Worm (Caenorhabditis elegans) whole organism, L2 larva: Measurements from ENCODE around the gene F47B10.6.

ENCODE experiments used
- C34F6.9 ChIP-seq: fragments of 150-350 bp; optimal IDR thresholded peaks from 2 replicates; lab custom pipeline; 2014; ENCODE audit warnings: missing biosample characterization, missing genetic modification characterization
- R02D3.7 ChIP-seq: fragments of 150-350 bp; optimal IDR thresholded peaks from 2 replicates; lab custom pipeline; 2014; ENCODE audit warnings: missing biosample characterization, missing genetic modification characterization
- Y55F3AM.14 ChIP-seq: fragments of 200-800 bp; sonication (Bioruptor generic); optimal IDR thresholded peaks from 2 replicates; lab custom pipeline; 2018; ENCODE audit warnings: mild to moderate bottlenecking, missing genetic modification characterization, missing compliant biosample characterization
- ZK546.5 ChIP-seq: sonication (generic microtip); optimal IDR thresholded peaks from 2 replicates; lab custom pipeline; 2017; ENCODE audit warnings: missing biosample characterization, missing genetic modification characterization
- alr-1 ChIP-seq: fragments of 150-350 bp; optimal IDR thresholded peaks from 2 replicates; lab custom pipeline; 2014; ENCODE audit warnings: missing biosample characterization, missing genetic modification characterization
- ama-1 ChIP-seq: fragments of 150-350 bp; optimal IDR thresholded peaks from 2 replicates; lab custom pipeline; 2018; ENCODE audit warnings: inconsistent platforms
- blmp-1 ChIP-seq: sonication (generic microtip); optimal IDR thresholded peaks from 2 replicates; lab custom pipeline; 2017; ENCODE audit warnings: missing genetic modification characterization, mild to moderate bottlenecking, missing compliant biosample characterization, antibody characterized with exemption, moderate library complexity; ENCODE audit not compliant: insufficient read depth
- ceh-16 ChIP-seq: fragments of 150-350 bp; optimal IDR thresholded peaks from 2 replicates; lab custom pipeline; 2014; ENCODE audit warnings: missing biosample characterization, missing genetic modification characterization
- crh-2 ChIP-seq: sonication (generic microtip); optimal IDR thresholded peaks from 2 replicates; lab custom pipeline; 2017; ENCODE audit warnings: missing biosample characterization, missing genetic modification characterization
- dmd-4 ChIP-seq: sonication (generic microtip); optimal IDR thresholded peaks from 2 replicates; lab custom pipeline; 2017; ENCODE audit warnings: missing biosample characterization, missing genetic modification characterization
- egl-27 ChIP-seq: sonication (generic microtip); optimal IDR thresholded peaks from 3 replicates; lab custom pipeline; 2017; ENCODE audit warnings: missing biosample characterization, missing genetic modification reagents, missing genetic modification characterization
- elt-1 ChIP-seq: fragments of 150-350 bp; optimal IDR thresholded peaks from 2 replicates; lab custom pipeline; 2014; ENCODE audit warnings: missing biosample characterization, missing genetic modification characterization
- fos-1 ChIP-seq: fragments of 150-350 bp; optimal IDR thresholded peaks from 2 replicates; lab custom pipeline; 2014; ENCODE audit warnings: missing biosample characterization, missing genetic modification characterization
- gmeb-1 ChIP-seq: fragments of 150-350 bp; optimal IDR thresholded peaks from 2 replicates; lab custom pipeline; 2014; ENCODE audit warnings: missing biosample characterization, missing genetic modification characterization
- lin-39 ChIP-seq: fragments of 150-350 bp; optimal IDR thresholded peaks from 2 replicates; lab custom pipeline; 2014; ENCODE audit warnings: missing biosample characterization, missing genetic modification reagents, missing genetic modification characterization
- lsy-2 ChIP-seq, 2 experiments: fragments of 150-350 bp in 1 of 2; sonication (generic microtip) in 1 of 2; optimal IDR thresholded peaks; 2 replicates each; lab custom pipeline; 2014 to 2017; ENCODE audit warnings: missing biosample characterization in 2 of 2, missing genetic modification characterization in 2 of 2
- mab-5 ChIP-seq: fragments of 150-350 bp; optimal IDR thresholded peaks from 2 replicates; lab custom pipeline; 2014; ENCODE audit warnings: missing biosample characterization, missing genetic modification characterization
- mbf-1 ChIP-seq: sonication (generic microtip); optimal IDR thresholded peaks from 2 replicates; lab custom pipeline; 2017; ENCODE audit warnings: missing biosample characterization, missing genetic modification characterization
- mdl-1 ChIP-seq, 2 experiments: fragments of 150-350 bp in 1 of 2; sonication (generic microtip) in 1 of 2; optimal IDR thresholded peaks; 2 replicates each; lab custom pipeline; 2017; ENCODE audit warnings: missing biosample characterization in 2 of 2, missing genetic modification characterization in 2 of 2
- nhr-11 ChIP-seq: fragments of 150-350 bp; optimal IDR thresholded peaks from 2 replicates; lab custom pipeline; 2014; ENCODE audit warnings: missing biosample characterization, missing genetic modification characterization
- nhr-21 ChIP-seq: fragments of 150-350 bp; optimal IDR thresholded peaks from 2 replicates; lab custom pipeline; 2014; ENCODE audit warnings: missing biosample characterization, missing genetic modification characterization
- nhr-23 ChIP-seq: fragments of 150-350 bp; optimal IDR thresholded peaks from 2 replicates; lab custom pipeline; 2014; ENCODE audit warnings: missing biosample characterization, missing genetic modification reagents, missing genetic modification characterization
- nhr-237 ChIP-seq: fragments of 150-350 bp; optimal IDR thresholded peaks from 2 replicates; lab custom pipeline; 2014; ENCODE audit warnings: missing biosample characterization, missing genetic modification characterization
- nhr-6 ChIP-seq: fragments of 150-350 bp; optimal IDR thresholded peaks from 2 replicates; lab custom pipeline; 2014; ENCODE audit warnings: missing biosample characterization, missing genetic modification characterization
- nhr-77 ChIP-seq: fragments of 150-350 bp; optimal IDR thresholded peaks from 2 replicates; lab custom pipeline; 2014; ENCODE audit warnings: missing biosample characterization, missing genetic modification characterization
- sem-4 ChIP-seq: fragments of 150-350 bp; optimal IDR thresholded peaks from 2 replicates; lab custom pipeline; 2014; ENCODE audit warnings: missing biosample characterization, missing genetic modification reagents, missing genetic modification characterization
- skn-1 ChIP-seq: sonication (generic microtip); optimal IDR thresholded peaks from 2 replicates; lab custom pipeline; 2017; ENCODE audit warnings: missing biosample characterization, missing genetic modification characterization
- sma-3 ChIP-seq: sonication (generic microtip); optimal IDR thresholded peaks from 2 replicates; lab custom pipeline; 2016; ENCODE audit warnings: missing genetic modification reagents, missing genetic modification characterization, missing compliant biosample characterization
- sma-9 ChIP-seq, 2 experiments: fragments of 150-350 bp in 1 of 2; sonication (generic microtip) in 1 of 2; optimal IDR thresholded peaks; 2 replicates each; lab custom pipeline; 2014 to 2016; ENCODE audit warnings: missing genetic modification characterization in 2 of 2, mild to moderate bottlenecking in 1 of 2, missing biosample characterization in 1 of 2, missing compliant biosample characterization in 1 of 2, missing genetic modification reagents in 1 of 2, moderate library complexity in 1 of 2
- snpc-4 ChIP-seq: fragments of 150-350 bp; optimal IDR thresholded peaks from 2 replicates; lab custom pipeline; 2014; ENCODE audit warnings: missing biosample characterization, missing genetic modification characterization
- unc-39 ChIP-seq: fragments of 150-350 bp; optimal IDR thresholded peaks from 2 replicates; lab custom pipeline; 2014; ENCODE audit warnings: missing biosample characterization, missing genetic modification characterization
- unc-55 ChIP-seq: fragments of 150-350 bp; sonication (generic microtip); optimal IDR thresholded peaks from 3 replicates; lab custom pipeline; 2014; ENCODE audit warnings: missing biosample characterization, missing genetic modification reagents, missing genetic modification characterization
- zag-1 ChIP-seq: fragments of 150-350 bp; optimal IDR thresholded peaks from 2 replicates; lab custom pipeline; 2014; ENCODE audit warnings: missing biosample characterization, missing genetic modification characterization
- ztf-1 ChIP-seq: fragments of 200-800 bp; sonication (Bioruptor generic); conservative IDR thresholded peaks from 2 replicates; pipeline ENCODE4 v1.3.6; 2022; ENCODE audit warnings: missing genetic modification characterization, missing compliant biosample characterization
- ztf-4 ChIP-seq: fragments of 150-350 bp; optimal IDR thresholded peaks from 2 replicates; lab custom pipeline; 2014; ENCODE audit warnings: missing biosample characterization, missing genetic modification characterization

The F47B10.6 gene

ce11 chrX:10916194-10916593, 27.9 kb downstream of the F47B10.6 start:
- no peak for TF ChIP-seq R02D3.7 (tag; lab: Kevin White, UChicago)
- TF ChIP-seq unc-39 (tag; lab: Kevin White, UChicago): no peak

- TF ChIP-seq skn-1 (tag; lab: Kevin White, UChicago): no peak
- TF ChIP-seq zag-1 (tag; lab: Kevin White, UChicago): no peak
- TF ChIP-seq unc-55 (GFP tag; lab: Kevin White, UChicago): no peak
- TF ChIP-seq fos-1 (tag; lab: Kevin White, UChicago): no peak
- no peak for TF ChIP-seq R02D3.7 (tag; lab: Kevin White, UChicago)
- TF ChIP-seq crh-2: no peak
- no peak for TF ChIP-seq blmp-1 (tag; lab: Kevin White, UChicago)
- no peak for TF ChIP-seq ztf-1
- no peak for TF ChIP-seq lin-39
- no peak for TF ChIP-seq elt-1 (tag; lab: Kevin White, UChicago)
- TF ChIP-seq mdl-1 (tag; optimal IDR thresholded peaks at IDR 0.05; lab: Kevin White, UChicago): no peak
- no peak for TF ChIP-seq C34F6.9 (tag; lab: Kevin White, UChicago)
- no peak for TF ChIP-seq nhr-6 (tag; lab: Kevin White, UChicago)
- no peak for TF ChIP-seq nhr-237
Observed at ce11 chrX:10919613-10920012, 31.3 kb downstream of the F47B10.6 start, which contains the start of gene nstp-9. TSS of gene nstp-9 (minus strand) at chrX:10919713.

ce11 chrX:10924031-10924430, 35.7 kb downstream of the F47B10.6 start:
- TF ChIP-seq C34F6.9 (tag; lab: Kevin White, UChicago): no peak
- TF ChIP-seq nhr-77 (tag; lab: Kevin White, UChicago): no peak
- no peak for TF ChIP-seq nhr-21 (tag; lab: Kevin White, UChicago)
- no peak for TF ChIP-seq unc-39 (tag; lab: Kevin White, UChicago)
- no peak for TF ChIP-seq mab-5 (tag; lab: Kevin White, UChicago)
- no peak for TF ChIP-seq Y55F3AM.14 (GFP tag; lab: Kevin White, UChicago)
- TF ChIP-seq nhr-237: no peak
- TF ChIP-seq nhr-23: no peak
- TF ChIP-seq sma-9 (GFP tag; optimal IDR thresholded peaks at IDR 0.05; lab: Kevin White, UChicago): no peak
- no peak for TF ChIP-seq sma-9 (tag; optimal IDR thresholded peaks at IDR 0.05; lab: Kevin White, UChicago)
- TF ChIP-seq egl-27 (tag; lab: Kevin White, UChicago): no peak
- no peak for TF ChIP-seq ZK546.5 (tag; lab: Kevin White, UChicago)
- TF ChIP-seq ama-1 (lab: Kevin White, UChicago): no peak
- no peak for TF ChIP-seq lin-39
- TF ChIP-seq snpc-4 (tag; lab: Kevin White, UChicago): no peak
- no peak for TF ChIP-seq ceh-16 (tag; lab: Kevin White, UChicago)
- no peak for TF ChIP-seq gmeb-1 (tag; lab: Kevin White, UChicago)

DNA sequence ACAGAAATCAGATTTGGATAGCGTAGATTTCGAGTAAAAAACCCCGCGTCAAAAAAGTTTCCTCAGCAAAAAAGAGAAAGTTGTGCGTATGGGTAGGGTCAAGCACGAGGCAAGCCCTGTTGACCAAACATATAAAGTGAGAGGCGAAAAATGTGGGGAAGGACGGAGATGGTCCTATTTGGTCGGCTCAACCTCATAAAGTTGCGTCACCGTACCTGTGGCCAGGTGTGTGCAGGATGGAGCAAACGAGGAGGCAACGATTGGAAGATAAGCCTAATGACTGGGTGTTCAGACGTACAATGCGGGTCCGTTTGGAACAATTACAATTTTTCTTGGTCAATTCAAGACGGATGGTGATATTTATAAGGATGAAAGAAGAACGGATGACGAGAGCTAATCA, 38.8 kb downstream of the F47B10.6 start:
- no peak for TF ChIP-seq skn-1 (tag; lab: Kevin White, UChicago)
- no peak for TF ChIP-seq nhr-6 (tag; lab: Kevin White, UChicago)
- TF ChIP-seq lsy-2 (tag; optimal IDR thresholded peaks at IDR 0.05; lab: Kevin White, UChicago): no peak
- TF ChIP-seq alr-1 (tag; lab: Kevin White, UChicago): no peak
- TF ChIP-seq mbf-1 (tag; lab: Kevin White, UChicago): no peak
- no peak for TF ChIP-seq lin-39
- TF ChIP-seq nhr-77 (tag; lab: Kevin White, UChicago): no peak
- TF ChIP-seq sem-4: no peak
- no peak for TF ChIP-seq blmp-1 (tag; lab: Kevin White, UChicago)
- TF ChIP-seq sma-3: no peak
- TF ChIP-seq nhr-11 (tag; lab: Kevin White, UChicago): no peak
- TF ChIP-seq ztf-4: no peak
- TF ChIP-seq ZK546.5 (tag; lab: Kevin White, UChicago): no peak
- no peak for TF ChIP-seq dmd-4 (tag; lab: Kevin White, UChicago)
